Worm (Caenorhabditis elegans): ENCODE results near the gene F53A9.8.

DNA sequence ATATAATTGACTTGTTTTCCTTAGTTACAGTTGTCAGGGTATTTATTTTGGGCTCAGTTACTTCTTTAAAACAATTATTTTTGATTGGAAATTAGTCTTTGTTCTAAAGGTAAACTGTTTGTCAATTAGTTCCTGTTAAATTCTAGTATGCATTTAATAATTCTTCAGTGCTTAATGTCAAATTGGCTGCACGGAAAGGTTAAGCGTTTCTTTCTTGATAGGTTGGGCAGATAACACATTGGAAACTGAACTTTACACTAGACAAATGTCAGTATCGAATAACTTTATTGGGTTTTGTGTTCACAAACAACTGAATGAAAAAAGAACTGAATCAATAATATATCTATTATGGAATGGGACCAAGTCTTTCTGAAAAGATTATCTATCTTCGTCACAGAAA, 3.9 kb downstream of the F53A9.8 start:
- TF ChIP-seq klf-2 (GFP tag; conservative IDR thresholded peaks at IDR 0.05) (no peak), tab-1 (GFP tag; IDR thresholded peaks at IDR 0.05) (no peak), ztf-29 (GFP tag; IDR thresholded peaks at IDR 0.05) (no peak)
